Fruit fly (Drosophila melanogaster) whole organism: ENCODE data around the gene Met.

Experiments
- CG8478 ChIP-seq: fragments of >200 bp; optimal IDR thresholded peaks from 2 replicates; lab custom pipeline; 2018; ENCODE audit warnings: inconsistent platforms
- Dll ChIP-seq: fragments of >200 bp; optimal IDR thresholded peaks from 2 replicates; lab custom pipeline; 2017
- EcR ChIP-seq, 2 experiments: fragments of >200 bp; optimal IDR thresholded peaks; 2 replicates each; lab custom pipeline; 2017; ENCODE audit warnings: missing biosample characterization in 2 of 2, missing genetic modification characterization in 2 of 2, missing genetic modification reagents in 2 of 2
- pan ChIP-seq: fragments of >200 bp; optimal IDR thresholded peaks from 2 replicates; lab custom pipeline; 2017
- psq ChIP-seq: fragments of >200 bp; optimal IDR thresholded peaks from 2 replicates; lab custom pipeline; 2017
- usp ChIP-seq: fragments of >200 bp; optimal IDR thresholded peaks from 2 replicates; lab custom pipeline; 2017; ENCODE audit warnings: missing biosample characterization, missing genetic modification characterization, mixed read lengths

Gene Met

dm6 chrX:11628986-11629571 lies 13.2 kb downstream of the Met start:
- TF ChIP-seq usp (GFP tag; lab: Kevin White, UChicago) (no peak), CG8478 (no peak), psq (lab: Kevin White, UChicago) (no peak), pan (lab: Kevin White, UChicago) (no peak), Dll (no peak)

dm6 chrX:11631704-11632103 lies 15.8 kb downstream of the Met start:
- no peak for TF ChIP-seq Dll
- no peak for TF ChIP-seq CG8478

DNA sequence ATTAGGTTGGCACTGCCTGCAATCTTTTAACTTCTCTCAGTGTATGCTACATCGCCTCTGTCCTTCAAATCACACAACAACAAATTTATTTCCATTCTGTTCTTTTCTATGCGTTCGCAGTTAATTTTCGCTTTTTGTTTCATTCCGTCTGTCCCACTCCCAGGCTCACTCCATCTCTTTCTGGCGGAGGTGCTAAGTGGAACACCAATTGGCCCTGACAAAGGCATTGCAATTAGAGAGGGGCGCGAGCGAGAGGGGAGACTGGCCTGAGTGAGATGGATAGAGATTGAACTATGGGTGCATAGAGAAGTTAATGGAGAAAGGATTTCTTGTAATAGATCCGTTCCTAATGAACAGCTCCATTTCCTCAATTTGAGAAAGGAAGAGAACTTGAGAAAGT lies 24.6 kb downstream of the Met start:
- TF ChIP-seq CG8478 (no peak), psq (lab: Kevin White, UChicago) (no peak), usp (GFP tag; lab: Kevin White, UChicago) (no peak), Dll (no peak), EcR (GFP tag; optimal IDR thresholded peaks at IDR 0.05; lab: Kevin White, UChicago) (no peak), pan (lab: Kevin White, UChicago) (no peak)

- no peak for TF ChIP-seq EcR (GFP tag; optimal IDR thresholded peaks at IDR 0.05; lab: Kevin White, UChicago)
- TF ChIP-seq psq (lab: Kevin White, UChicago) = no peak
- no peak for TF ChIP-seq pan (lab: Kevin White, UChicago)
Observed at dm6 chrX:11643227-11643626, 27.3 kb downstream of the Met start.

dm6 chrX:11644530-11645080 lies 28.7 kb downstream of the Met start:
- TF ChIP-seq usp (GFP tag; lab: Kevin White, UChicago) = no peak
- no peak for TF ChIP-seq CG8478
- no peak for TF ChIP-seq EcR (GFP tag; optimal IDR thresholded peaks at IDR 0.05; lab: Kevin White, UChicago)
- TF ChIP-seq psq (lab: Kevin White, UChicago) = no peak
- TF ChIP-seq Dll = no peak
- TF ChIP-seq pan (lab: Kevin White, UChicago) = no peak

dm6 chrX:11651420-11651819 lies 35.5 kb downstream of the Met start:
- TF ChIP-seq EcR (GFP tag; optimal IDR thresholded peaks at IDR 0.05; lab: Kevin White, UChicago) (no peak), CG8478 (no peak), Dll (no peak), pan (lab: Kevin White, UChicago) (no peak), usp (GFP tag; lab: Kevin White, UChicago) (no peak), psq (lab: Kevin White, UChicago) (no peak)

DNA sequence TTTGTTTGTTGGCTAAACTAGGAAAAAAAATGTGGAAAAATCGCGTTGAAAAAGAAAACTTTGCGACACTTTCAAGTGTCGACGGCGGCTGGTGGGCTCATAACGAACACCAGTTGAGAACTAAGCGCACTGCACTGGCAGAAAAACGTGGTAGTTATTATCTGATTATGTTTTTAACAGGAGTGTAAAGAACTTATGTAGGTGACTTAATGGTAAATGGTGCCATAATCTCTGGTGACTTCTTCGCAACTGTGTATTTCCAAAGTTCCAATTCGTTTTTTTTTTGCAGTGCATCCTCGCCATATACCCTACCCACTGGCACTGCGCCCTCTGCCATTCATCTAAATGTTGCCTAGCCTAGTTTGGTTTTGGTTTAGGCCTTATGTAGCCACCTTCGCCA lies 37.1 kb downstream of the Met start:
- TF ChIP-seq EcR (GFP tag; optimal IDR thresholded peaks at IDR 0.05; lab: Kevin White, UChicago) = no peak
- no peak for TF ChIP-seq psq (lab: Kevin White, UChicago)
- no peak for TF ChIP-seq Dll
- TF ChIP-seq pan (lab: Kevin White, UChicago) = no peak
- TF ChIP-seq CG8478 = no peak
- no peak for TF ChIP-seq usp (GFP tag; lab: Kevin White, UChicago)

DNA sequence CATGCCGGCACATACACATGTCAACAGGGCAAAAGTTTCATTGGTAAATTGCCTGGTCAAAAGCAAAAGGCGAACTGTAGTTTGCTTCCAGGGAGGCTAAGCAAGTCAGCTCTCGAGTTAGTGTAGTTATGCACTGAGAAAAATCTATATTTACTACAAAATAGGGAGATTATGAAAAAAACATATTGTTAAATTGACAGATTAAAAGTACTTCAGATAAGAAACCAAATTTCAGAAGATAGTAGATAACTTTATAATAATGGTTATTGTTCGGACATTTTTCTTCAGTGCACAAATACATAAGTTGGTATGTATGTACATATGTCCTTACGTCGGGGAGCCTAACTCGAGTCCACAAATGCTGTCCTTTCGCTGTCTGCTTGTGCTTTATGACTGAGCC lies 41.2 kb downstream of the Met start:
- TF ChIP-seq psq (lab: Kevin White, UChicago) (no peak), Dll (no peak), usp (GFP tag; lab: Kevin White, UChicago) (no peak), CG8478 (no peak), EcR (GFP tag; optimal IDR thresholded peaks at IDR 0.05; lab: Kevin White, UChicago) (no peak), pan (lab: Kevin White, UChicago) (no peak)

DNA sequence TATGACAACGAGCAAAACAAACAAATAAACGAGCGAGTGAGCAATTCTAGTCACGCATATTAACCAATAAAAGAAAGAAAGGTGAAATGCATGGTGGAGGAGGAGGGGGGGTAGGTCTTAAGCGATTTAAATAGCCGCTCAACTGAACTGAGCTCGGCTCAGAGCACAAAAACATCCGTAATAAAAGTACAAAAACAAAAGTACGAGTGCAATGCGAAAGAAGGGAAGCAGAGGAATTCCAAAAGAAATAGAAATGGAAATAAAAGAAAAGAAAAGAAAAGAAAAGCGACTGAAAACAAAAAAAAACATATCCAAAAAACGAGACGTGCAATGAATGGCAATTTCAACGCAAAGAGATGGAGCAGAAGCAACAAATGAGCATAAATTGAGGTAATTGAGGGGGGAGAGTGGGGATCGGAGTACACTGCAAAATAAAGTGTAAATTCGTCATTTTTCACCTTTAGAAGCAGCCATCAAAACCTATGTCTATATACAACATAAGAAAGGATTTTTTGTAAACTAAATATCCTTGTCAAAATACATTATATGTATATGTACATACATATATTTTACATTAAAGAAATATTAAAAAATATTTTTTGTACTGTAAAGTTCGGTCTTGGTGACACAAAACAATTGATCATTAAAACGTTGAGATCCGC lies 42.4 kb downstream of the Met start:
- TF ChIP-seq Dll (no peak), pan (lab: Kevin White, UChicago) (no peak), psq (lab: Kevin White, UChicago) (no peak), EcR (GFP tag; optimal IDR thresholded peaks at IDR 0.05; lab: Kevin White, UChicago) (no peak)

DNA sequence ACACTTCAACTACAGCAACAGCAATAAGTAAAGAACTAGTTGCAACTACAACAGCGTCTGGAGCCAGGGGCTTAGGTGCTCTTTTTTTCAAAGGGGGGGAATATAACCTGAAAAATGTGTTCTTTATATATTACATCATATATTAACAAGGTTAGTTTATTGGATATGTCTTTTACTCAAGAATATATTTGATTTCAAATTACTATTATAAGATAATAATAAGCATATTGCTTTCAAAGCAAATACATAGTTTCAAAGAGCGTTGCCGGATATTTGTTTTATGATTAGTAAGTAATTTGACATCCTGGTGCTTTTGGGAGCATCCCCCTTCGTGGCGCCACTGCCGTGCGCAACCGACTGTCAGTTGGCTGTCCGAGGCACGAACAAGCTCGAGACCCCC lies 43.2 kb downstream of the Met start:
- no peak for TF ChIP-seq pan (lab: Kevin White, UChicago)
- TF ChIP-seq CG8478 = no peak
- TF ChIP-seq Dll = no peak
- TF ChIP-seq EcR (GFP tag; optimal IDR thresholded peaks at IDR 0.05; lab: Kevin White, UChicago) = no peak
- no peak for TF ChIP-seq usp (GFP tag; lab: Kevin White, UChicago)
- no peak for TF ChIP-seq psq (lab: Kevin White, UChicago)

- no peak for TF ChIP-seq psq (lab: Kevin White, UChicago)
- no peak for TF ChIP-seq CG8478
- no peak for TF ChIP-seq Dll
- TF ChIP-seq usp (GFP tag; lab: Kevin White, UChicago) = no peak
- TF ChIP-seq pan (lab: Kevin White, UChicago) = no peak
- no peak for TF ChIP-seq EcR (GFP tag; optimal IDR thresholded peaks at IDR 0.05; lab: Kevin White, UChicago)
Observed at dm6 chrX:11659634-11660033, 43.7 kb downstream of the Met start.

DNA sequence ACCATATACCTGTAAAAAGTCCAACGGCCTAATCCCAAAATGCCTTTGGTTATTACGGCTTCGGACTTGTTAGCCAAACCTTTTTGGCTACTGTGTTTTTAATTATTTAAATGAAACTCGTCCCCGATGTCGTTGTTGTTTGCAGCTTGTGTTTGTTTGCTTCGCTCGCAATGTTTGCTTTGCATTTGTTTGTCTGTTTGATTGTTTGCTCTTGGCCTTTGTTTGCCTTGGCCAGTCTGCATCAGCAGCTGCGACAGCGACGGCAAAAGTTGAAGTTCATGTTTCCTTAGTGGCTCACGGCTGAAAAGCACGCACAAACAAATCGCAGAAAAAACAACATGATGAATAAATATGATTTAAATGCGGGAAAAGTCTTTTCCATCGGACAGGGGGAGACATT lies 44.6 kb downstream of the Met start:
- no peak for TF ChIP-seq CG8478
- TF ChIP-seq psq (lab: Kevin White, UChicago) = no peak
- no peak for TF ChIP-seq usp (GFP tag; lab: Kevin White, UChicago)
- no peak for TF ChIP-seq pan (lab: Kevin White, UChicago)
- TF ChIP-seq Dll = no peak
- no peak for TF ChIP-seq EcR (GFP tag; optimal IDR thresholded peaks at IDR 0.05; lab: Kevin White, UChicago)

DNA sequence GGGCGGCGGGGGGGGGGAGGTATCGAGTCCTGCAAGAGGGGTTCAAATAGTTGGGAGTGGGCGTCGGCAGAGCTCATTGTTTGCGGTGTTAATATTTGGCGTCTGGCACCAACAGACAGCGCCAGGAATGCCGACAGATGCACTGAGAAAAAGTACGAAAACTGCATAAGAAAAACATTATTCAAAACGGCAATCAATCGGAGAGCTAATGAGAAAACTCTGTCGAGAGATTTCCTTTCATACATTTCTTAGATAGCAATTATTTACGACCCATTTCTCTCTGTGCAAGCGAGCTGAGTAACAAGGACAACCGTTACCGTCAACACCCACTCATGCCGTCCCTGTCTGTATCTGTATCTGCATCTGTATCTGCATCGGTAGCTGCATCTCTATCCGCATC lies 48.1 kb downstream of the Met start:
- TF ChIP-seq Dll (no peak), CG8478 (no peak), EcR (GFP tag; optimal IDR thresholded peaks at IDR 0.05; lab: Kevin White, UChicago) (no peak), pan (lab: Kevin White, UChicago) (no peak), usp (GFP tag; lab: Kevin White, UChicago) (no peak), psq (lab: Kevin White, UChicago) (no peak)
